Fruit fly (Drosophila melanogaster) whole organism, embryonic: ENCODE data around the gene fzy.

Experiments used
- Adf1 ChIP-seq: fragments of 200-800 bp; sonication (Bioruptor generic); IDR thresholded peaks from 2 replicates; pipeline ENCODE4 v1.3.6; 2022; ENCODE audit warnings: missing biosample characterization, missing genetic modification characterization
- BEAF-32 ChIP-seq: fragments of 200-800 bp; sonication (Bioruptor generic); optimal IDR thresholded peaks from 3 replicates; lab custom pipeline; 2017; ENCODE audit warnings: missing biosample characterization, missing genetic modification characterization, mild to moderate bottlenecking, moderate library complexity, missing genetic modification reagents
- CG12219 ChIP-seq: fragments of 200-800 bp; sonication (Bioruptor generic); optimal IDR thresholded peaks from 3 replicates; lab custom pipeline; 2018; ENCODE audit warnings: missing biosample characterization, mild to moderate bottlenecking, missing genetic modification characterization
- CG12769 ChIP-seq: fragments of 200-800 bp; sonication (Bioruptor generic); optimal IDR thresholded peaks from 2 replicates; lab custom pipeline; 2019; ENCODE audit warnings: missing biosample characterization, mild to moderate bottlenecking, missing genetic modification characterization, moderate library complexity
- CG13296 ChIP-seq: fragments of 200-800 bp; sonication (Bioruptor generic); optimal IDR thresholded peaks from 3 replicates; lab custom pipeline; 2018; ENCODE audit warnings: missing biosample characterization, mild to moderate bottlenecking, missing genetic modification characterization
- CG15011 ChIP-seq: fragments of 200-800 bp; sonication (Bioruptor generic); optimal IDR thresholded peaks from 3 replicates; lab custom pipeline; 2018; ENCODE audit warnings: missing biosample characterization, mild to moderate bottlenecking, missing genetic modification characterization
- CG15479 ChIP-seq: fragments of 200-800 bp; sonication (Bioruptor generic); optimal IDR thresholded peaks from 3 replicates; lab custom pipeline; 2019; ENCODE audit warnings: missing biosample characterization, mild to moderate bottlenecking, missing genetic modification characterization, moderate library complexity
- CG15601 ChIP-seq: fragments of 200-800 bp; sonication (Bioruptor generic); optimal IDR thresholded peaks from 3 replicates; lab custom pipeline; 2019; ENCODE audit warnings: missing biosample characterization, mild to moderate bottlenecking, missing genetic modification characterization, moderate library complexity
- CG17385 ChIP-seq: fragments of 200-800 bp; sonication (Bioruptor generic); optimal IDR thresholded peaks from 3 replicates; lab custom pipeline; 2018; ENCODE audit warnings: missing biosample characterization, mild to moderate bottlenecking, missing genetic modification characterization
- CG18764 ChIP-seq: fragments of 200-800 bp; sonication (Bioruptor generic); optimal IDR thresholded peaks from 3 replicates; lab custom pipeline; 2016; ENCODE audit warnings: missing biosample characterization, missing genetic modification characterization
- CG2116 ChIP-seq: fragments of 200-800 bp; sonication (Bioruptor generic); optimal IDR thresholded peaks from 3 replicates; lab custom pipeline; 2018; ENCODE audit warnings: missing biosample characterization, mild to moderate bottlenecking, missing genetic modification characterization
- CG2129 ChIP-seq: fragments of 200-800 bp; sonication (Bioruptor generic); IDR thresholded peaks from 2 replicates; pipeline ENCODE4 v1.3.6; 2022; ENCODE audit warnings: missing biosample characterization, missing genetic modification characterization; ENCODE audit not compliant: partially characterized antibody
- CG2199 ChIP-seq: fragments of 200-800 bp; sonication (Bioruptor generic); IDR thresholded peaks from 3 replicates; pipeline ENCODE4 v1.3.6; 2022; ENCODE audit warnings: missing biosample characterization, missing genetic modification characterization
- CG32767 ChIP-seq: fragments of 200-800 bp; sonication (Bioruptor generic); IDR thresholded peaks from 2 replicates; pipeline ENCODE4 v1.3.6; 2022; ENCODE audit warnings: missing biosample characterization, missing genetic modification characterization
- CG34224 ChIP-seq: fragments of 200-800 bp; sonication (Bioruptor generic); IDR thresholded peaks from 3 replicates; pipeline ENCODE4 v1.3.6; 2022; ENCODE audit warnings: missing biosample characterization, missing genetic modification characterization; ENCODE audit not compliant: partially characterized antibody
- CG4328 ChIP-seq: fragments of 200-800 bp; sonication (Bioruptor generic); optimal IDR thresholded peaks from 3 replicates; lab custom pipeline; 2017; ENCODE audit warnings: missing biosample characterization, missing genetic modification reagents, missing genetic modification characterization
- CG4820 ChIP-seq: fragments of 200-800 bp; sonication (Bioruptor generic); optimal IDR thresholded peaks from 3 replicates; lab custom pipeline; 2016; ENCODE audit warnings: missing biosample characterization, missing genetic modification characterization
- CG5953 ChIP-seq: fragments of 200-800 bp; sonication (Bioruptor generic); IDR thresholded peaks from 2 replicates; pipeline ENCODE4 v1.3.6; 2022; ENCODE audit warnings: missing biosample characterization, missing genetic modification characterization
- CG7271 ChIP-seq: fragments of 200-800 bp; sonication (Bioruptor generic); optimal IDR thresholded peaks from 2 replicates; lab custom pipeline; 2018; ENCODE audit warnings: missing biosample characterization, mild to moderate bottlenecking, missing genetic modification characterization, moderate library complexity
- CG7928 ChIP-seq: fragments of 200-800 bp; sonication (Bioruptor generic); optimal IDR thresholded peaks from 2 replicates; lab custom pipeline; 2017; ENCODE audit warnings: missing biosample characterization, mild to moderate bottlenecking, missing genetic modification characterization
- CG8944 ChIP-seq: fragments of 200-800 bp; sonication (Bioruptor generic); optimal IDR thresholded peaks from 3 replicates; lab custom pipeline; 2016; ENCODE audit warnings: missing biosample characterization, missing genetic modification characterization
- CG9437 ChIP-seq: fragments of 200-800 bp; sonication (Bioruptor generic); optimal IDR thresholded peaks from 2 replicates; lab custom pipeline; 2018; ENCODE audit warnings: missing biosample characterization, mild to moderate bottlenecking, missing genetic modification characterization
- CG9609 ChIP-seq: fragments of 200-800 bp; sonication (Bioruptor generic); optimal IDR thresholded peaks from 3 replicates; lab custom pipeline; 2016; ENCODE audit warnings: missing biosample characterization, missing genetic modification characterization
- CG9727 ChIP-seq: fragments of 200-800 bp; sonication (Bioruptor generic); optimal IDR thresholded peaks from 3 replicates; lab custom pipeline; 2017; ENCODE audit warnings: missing biosample characterization, mild to moderate bottlenecking, missing genetic modification characterization
- CG9817 ChIP-seq: fragments of 200-800 bp; sonication (Bioruptor generic); optimal IDR thresholded peaks from 2 replicates; lab custom pipeline; 2018; ENCODE audit warnings: missing biosample characterization, mild to moderate bottlenecking, missing genetic modification characterization, moderate library complexity
- Camta ChIP-seq: fragments of 200-800 bp; sonication (Bioruptor generic); optimal IDR thresholded peaks from 2 replicates; lab custom pipeline; 2016; ENCODE audit warnings: missing biosample characterization, missing genetic modification characterization
- Dip2 ChIP-seq: fragments of 200-800 bp; sonication (Bioruptor generic); IDR thresholded peaks from 2 replicates; pipeline ENCODE4 v1.3.6; 2022; ENCODE audit warnings: missing biosample characterization, missing genetic modification characterization
- Dp ChIP-seq: fragments of 200-800 bp; sonication (Bioruptor generic); optimal IDR thresholded peaks from 2 replicates; lab custom pipeline; 2018; ENCODE audit warnings: missing biosample characterization, mild to moderate bottlenecking, missing genetic modification characterization, moderate library complexity
- Fer2 ChIP-seq: fragments of 200-800 bp; sonication (Bioruptor generic); optimal IDR thresholded peaks from 2 replicates; lab custom pipeline; 2018; ENCODE audit warnings: missing biosample characterization, mild to moderate bottlenecking, missing genetic modification characterization, moderate library complexity
- HmgD ChIP-seq: fragments of 200-800 bp; sonication (Bioruptor generic); optimal IDR thresholded peaks from 3 replicates; lab custom pipeline; 2016; ENCODE audit warnings: missing biosample characterization, missing genetic modification characterization
- HmgZ ChIP-seq: fragments of 200-800 bp; sonication (Bioruptor generic); optimal IDR thresholded peaks from 2 replicates; lab custom pipeline; 2018; ENCODE audit warnings: missing biosample characterization, mild to moderate bottlenecking, missing genetic modification characterization
- Jarid2 ChIP-seq: fragments of 200-800 bp; sonication (Bioruptor generic); optimal IDR thresholded peaks from 3 replicates; lab custom pipeline; 2017; ENCODE audit warnings: mild to moderate bottlenecking, missing biosample characterization, missing genetic modification reagents, missing genetic modification characterization
- NfI ChIP-seq: fragments of 200-800 bp; sonication (Bioruptor generic); optimal IDR thresholded peaks from 3 replicates; lab custom pipeline; 2018; ENCODE audit warnings: missing biosample characterization, mild to moderate bottlenecking, missing genetic modification characterization, moderate library complexity
- az2 ChIP-seq: fragments of 200-800 bp; sonication (Bioruptor generic); optimal IDR thresholded peaks from 3 replicates; lab custom pipeline; 2016; ENCODE audit warnings: missing biosample characterization, missing genetic modification characterization
- bigmax ChIP-seq: fragments of 200-800 bp; sonication (Bioruptor generic); optimal IDR thresholded peaks from 2 replicates; lab custom pipeline; 2018; ENCODE audit warnings: missing biosample characterization, mild to moderate bottlenecking, missing genetic modification characterization
- dm ChIP-seq: fragments of 200-800 bp; sonication (Bioruptor generic); optimal IDR thresholded peaks from 3 replicates; lab custom pipeline; 2016; ENCODE audit warnings: missing biosample characterization, missing genetic modification characterization
- esg ChIP-seq: fragments of 200-800 bp; sonication (Bioruptor generic); conservative IDR thresholded peaks from 2 replicates; pipeline ENCODE4 v1.3.6; 2022; ENCODE audit warnings: missing biosample characterization, missing genetic modification characterization
- gsb-n ChIP-seq: fragments of 200-800 bp; sonication (Bioruptor generic); optimal IDR thresholded peaks from 3 replicates; lab custom pipeline; 2018; ENCODE audit warnings: missing biosample characterization, mild to moderate bottlenecking, missing genetic modification characterization
- inv ChIP-seq: fragments of 200-800 bp; sonication (Bioruptor generic); IDR thresholded peaks from 2 replicates; pipeline ENCODE4 v1.3.6; 2022; ENCODE audit warnings: missing biosample characterization, missing genetic modification characterization; ENCODE audit not compliant: partially characterized antibody
- jing ChIP-seq: fragments of 200-800 bp; sonication (Bioruptor generic); optimal IDR thresholded peaks from 2 replicates; lab custom pipeline; 2018; ENCODE audit warnings: missing biosample characterization, mild to moderate bottlenecking, missing genetic modification characterization
- ken ChIP-seq: fragments of 200-800 bp; sonication (Bioruptor generic); IDR thresholded peaks from 3 replicates; pipeline ENCODE4 v1.3.6; 2022; ENCODE audit warnings: missing biosample characterization, missing genetic modification characterization
- knrl ChIP-seq: fragments of 200-800 bp; sonication (Bioruptor generic); IDR thresholded peaks from 3 replicates; pipeline ENCODE4 v1.3.6; 2022; ENCODE audit warnings: missing biosample characterization, missing genetic modification characterization; ENCODE audit not compliant: partially characterized antibody
- nmo ChIP-seq: fragments of 200-800 bp; sonication (Bioruptor generic); optimal IDR thresholded peaks from 2 replicates; lab custom pipeline; 2018; ENCODE audit warnings: missing biosample characterization, mild to moderate bottlenecking, missing genetic modification characterization, moderate library complexity
- pfk ChIP-seq: fragments of 200-800 bp; sonication (Bioruptor generic); optimal IDR thresholded peaks from 2 replicates; lab custom pipeline; 2018; ENCODE audit warnings: missing biosample characterization, mild to moderate bottlenecking, missing genetic modification characterization, moderate library complexity
- phol ChIP-seq: fragments of 200-800 bp; sonication (Bioruptor generic); optimal IDR thresholded peaks from 3 replicates; lab custom pipeline; 2018; ENCODE audit warnings: missing biosample characterization, mild to moderate bottlenecking, missing genetic modification characterization, moderate library complexity
- ro ChIP-seq: fragments of 200-800 bp; sonication (Bioruptor generic); IDR thresholded peaks from 2 replicates; pipeline ENCODE4 v1.3.6; 2022; ENCODE audit warnings: missing biosample characterization, missing genetic modification characterization
- salm ChIP-seq: fragments of 200-800 bp; sonication (Bioruptor generic); optimal IDR thresholded peaks from 2 replicates; lab custom pipeline; 2018; ENCODE audit warnings: missing biosample characterization, mild to moderate bottlenecking, missing genetic modification characterization
- sim ChIP-seq: fragments of 200-800 bp; sonication (Bioruptor generic); IDR thresholded peaks from 2 replicates; pipeline ENCODE4 v1.3.6; 2022; ENCODE audit warnings: missing biosample characterization, missing genetic modification characterization
- zen ChIP-seq: fragments of 200-800 bp; sonication (Bioruptor generic); optimal IDR thresholded peaks from 3 replicates; lab custom pipeline; 2018; ENCODE audit warnings: missing biosample characterization, mild to moderate bottlenecking, missing genetic modification characterization, moderate library complexity
- zf30C ChIP-seq: fragments of 200-800 bp; sonication (Bioruptor generic); optimal IDR thresholded peaks from 3 replicates; lab custom pipeline; 2018; ENCODE audit warnings: missing biosample characterization, mild to moderate bottlenecking, missing genetic modification characterization

Gene fzy

DNA sequence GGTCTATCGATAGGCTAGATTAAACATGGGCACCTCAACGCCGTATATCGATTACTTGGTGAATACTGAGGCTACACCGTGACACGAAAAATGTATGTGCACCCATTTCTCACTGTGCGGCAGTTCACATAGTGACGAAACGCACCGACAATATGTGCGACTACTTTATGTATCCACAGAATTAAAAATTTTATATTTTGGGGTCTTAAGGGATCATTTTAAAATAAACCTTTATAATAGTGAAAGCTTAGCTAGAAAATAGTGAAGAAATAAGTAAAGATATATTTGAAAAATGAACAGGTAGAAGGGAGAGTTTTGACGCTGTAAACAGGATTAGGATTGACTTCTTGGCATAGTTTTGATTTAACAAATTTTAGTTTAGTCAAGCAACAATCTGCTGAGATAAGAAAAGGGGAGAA lies 18.4 kb downstream of the fzy start, which contains the start of gene mRpL4 (continued):
- TF ChIP-seq NfI (GFP tag; lab: Kevin White, UChicago) (peak; percentile 69), jing (GFP tag; lab: Kevin White, UChicago) (no peak), CG17385 (GFP tag; lab: Kevin White, UChicago) (peak; percentile 40), knrl (GFP tag; lab: Robert Waterston, UW) (peak; percentile 99), Adf1 (no peak), HmgD (GFP tag; lab: Kevin White, UChicago) (peak; percentile 79), bigmax (GFP tag; lab: Kevin White, UChicago) (no peak), CG4820 (GFP tag; lab: Kevin White, UChicago) (peak; percentile 61), CG7928 (no peak), Fer2 (tag; lab: Kevin White, UChicago) (peak; percentile 13), az2 (GFP tag; lab: Kevin White, UChicago) (peak; percentile 80), Camta (peak; percentile 80), CG2116 (GFP tag; lab: Kevin White, UChicago) (peak; percentile 87), CG5953 (GFP tag; lab: Robert Waterston, UW) (peak; percentile 51; the same call in 1 of the 2 replicates), CG7271 (no peak), BEAF-32 (peak; percentile 94), gsb-n (tag; lab: Kevin White, UChicago) (peak; percentile 32), CG9817 (tag; lab: Kevin White, UChicago) (peak; percentile 54), inv (GFP tag; lab: Robert Waterston, UW) (peak; percentile 98), CG12769 (tag; lab: Kevin White, UChicago) (peak; percentile 56), CG15601 (tag; lab: Kevin White, UChicago) (peak; percentile 32), Dip2 (GFP tag; lab: Robert Waterston, UW) (no peak), CG9437 (GFP tag; lab: Kevin White, UChicago) (peak; percentile 27), CG13296 (peak; percentile 48), sim (GFP tag; lab: Robert Waterston, UW) (no peak), CG9609 (GFP tag; lab: Kevin White, UChicago) (peak; percentile 75), CG8944 (GFP tag; lab: Kevin White, UChicago) (peak; percentile 77), CG34224 (GFP tag; lab: Robert Waterston, UW) (peak; percentile 99), HmgZ (peak; percentile 81), pfk (GFP tag; lab: Kevin White, UChicago) (no peak), CG2129 (GFP tag; lab: Robert Waterston, UW) (peak; percentile 91), zf30C (GFP tag; lab: Kevin White, UChicago) (no peak), esg (peak; percentile 31; the same call in 1 of the 2 replicates), nmo (GFP tag; lab: Kevin White, UChicago) (peak; percentile 67), CG32767 (peak; percentile 78), CG15011 (GFP tag; lab: Kevin White, UChicago) (no peak), CG15479 (GFP tag; lab: Kevin White, UChicago) (no peak), dm (peak; percentile 79), CG18764 (GFP tag; lab: Kevin White, UChicago) (peak; percentile 46), CG4328 (peak; percentile 6), ken (peak; percentile 65; the same call in 1 of the 3 replicates), phol (tag; lab: Kevin White, UChicago) (peak; percentile 79), CG9727 (peak; percentile 51), Dp (peak; percentile 48), Jarid2 (no peak), ro (GFP tag; lab: Robert Waterston, UW) (no peak), CG12219 (GFP tag; lab: Kevin White, UChicago) (no peak), zen (tag; lab: Kevin White, UChicago) (peak; percentile 49), salm (tag; lab: Kevin White, UChicago) (no peak), CG2199 (GFP tag; lab: Robert Waterston, UW) (peak; percentile 87)
